Fruit fly (Drosophila melanogaster) whole organism, embryonic: Measurements from ENCODE around the gene yps.

Experiments used
- Bgb ChIP-seq: fragments of 200-800 bp; sonication (Bioruptor generic); IDR thresholded peaks from 2 replicates; pipeline ENCODE4 v1.3.6; 2022; ENCODE audit warnings: missing biosample characterization, missing genetic modification characterization; ENCODE audit not compliant: partially characterized antibody
- Blimp-1 ChIP-seq: fragments of 200-800 bp; sonication (Bioruptor generic); optimal IDR thresholded peaks from 3 replicates; lab custom pipeline; 2018; ENCODE audit warnings: missing biosample characterization, missing genetic modification characterization, mild to moderate bottlenecking, moderate library complexity, missing genetic modification reagents
- CG10959 ChIP-seq: fragments of 200-800 bp; sonication (Bioruptor generic); IDR thresholded peaks from 2 replicates; pipeline ENCODE4 v1.3.6; 2022; ENCODE audit warnings: missing biosample characterization, missing genetic modification characterization
- CG12071 ChIP-seq: fragments of 200-800 bp; sonication (Bioruptor generic); optimal IDR thresholded peaks from 3 replicates; lab custom pipeline; 2018; ENCODE audit warnings: missing biosample characterization, mild to moderate bottlenecking, missing genetic modification characterization
- CG13123 ChIP-seq: fragments of 200-800 bp; sonication (Bioruptor generic); optimal IDR thresholded peaks from 2 replicates; lab custom pipeline; 2016; ENCODE audit warnings: missing biosample characterization, missing genetic modification characterization
- CG1603 ChIP-seq: fragments of 200-800 bp; sonication (Bioruptor generic); optimal IDR thresholded peaks from 2 replicates; lab custom pipeline; 2019; ENCODE audit warnings: missing biosample characterization, mild to moderate bottlenecking, missing genetic modification characterization, moderate library complexity
- CG1647 ChIP-seq: fragments of 200-800 bp; sonication (Bioruptor generic); optimal IDR thresholded peaks from 3 replicates; lab custom pipeline; 2016; ENCODE audit warnings: missing biosample characterization, missing genetic modification characterization
- CG18619 ChIP-seq: fragments of 200-800 bp; sonication (Bioruptor generic); optimal IDR thresholded peaks from 3 replicates; lab custom pipeline; 2017; ENCODE audit warnings: missing biosample characterization, mild to moderate bottlenecking, missing genetic modification characterization
- CG30431 ChIP-seq: fragments of 200-800 bp; sonication (Bioruptor generic); optimal IDR thresholded peaks from 2 replicates; lab custom pipeline; 2017; ENCODE audit warnings: missing biosample characterization, missing genetic modification characterization
- CG43689 ChIP-seq: fragments of 200-800 bp; sonication (Bioruptor generic); IDR thresholded peaks from 2 replicates; pipeline ENCODE4 v1.3.6; 2022; ENCODE audit warnings: missing biosample characterization, missing genetic modification characterization
- CG4820 ChIP-seq: fragments of 200-800 bp; sonication (Bioruptor generic); optimal IDR thresholded peaks from 3 replicates; lab custom pipeline; 2016; ENCODE audit warnings: missing biosample characterization, missing genetic modification characterization
- CG6254 ChIP-seq: fragments of 200-800 bp; sonication (Bioruptor generic); optimal IDR thresholded peaks from 3 replicates; lab custom pipeline; 2017; ENCODE audit warnings: mild to moderate bottlenecking, missing biosample characterization, missing genetic modification reagents, missing genetic modification characterization
- CG7357 ChIP-seq: fragments of 200-800 bp; sonication (Bioruptor generic); IDR thresholded peaks from 3 replicates; pipeline ENCODE4 v1.3.6; 2022; ENCODE audit warnings: missing biosample characterization, missing genetic modification characterization
- CG8478 ChIP-seq: fragments of >200 bp; optimal IDR thresholded peaks from 2 replicates; lab custom pipeline; 2018
- CG8944 ChIP-seq: fragments of 200-800 bp; sonication (Bioruptor generic); optimal IDR thresholded peaks from 3 replicates; lab custom pipeline; 2016; ENCODE audit warnings: missing biosample characterization, missing genetic modification characterization
- CG9727 ChIP-seq: fragments of 200-800 bp; sonication (Bioruptor generic); optimal IDR thresholded peaks from 3 replicates; lab custom pipeline; 2017; ENCODE audit warnings: missing biosample characterization, mild to moderate bottlenecking, missing genetic modification characterization
- CG9817 ChIP-seq: fragments of 200-800 bp; sonication (Bioruptor generic); optimal IDR thresholded peaks from 2 replicates; lab custom pipeline; 2018; ENCODE audit warnings: missing biosample characterization, mild to moderate bottlenecking, missing genetic modification characterization, moderate library complexity
- E2f1 ChIP-seq: fragments of 200-800 bp; sonication (Bioruptor generic); IDR thresholded peaks from 2 replicates; pipeline ENCODE4 v1.3.6; 2022; ENCODE audit warnings: missing biosample characterization, missing genetic modification characterization
- E2f2 ChIP-seq: fragments of 200-800 bp; sonication (Bioruptor generic); IDR thresholded peaks from 2 replicates; pipeline ENCODE4 v1.3.6; 2022; ENCODE audit warnings: missing biosample characterization, missing genetic modification characterization
- Eip74EF ChIP-seq, 2 experiments: fragments of 200-800 bp in 1 of 2; fragments of >200 bp in 1 of 2; sonication (Bioruptor generic) in 1 of 2; optimal IDR thresholded peaks; 2 replicates each; lab custom pipeline; 2017 to 2019; ENCODE audit warnings: missing biosample characterization in 2 of 2, missing genetic modification characterization in 2 of 2, mild to moderate bottlenecking in 1 of 2, moderate library complexity in 1 of 2
- Ets65A ChIP-seq: fragments of 200-800 bp; sonication (Bioruptor generic); peaks from one replicate; lab custom pipeline; 2016; ENCODE audit warnings: missing biosample characterization, missing genetic modification characterization
- HLH3B ChIP-seq: fragments of 200-800 bp; sonication (Bioruptor generic); IDR thresholded peaks from 2 replicates; pipeline ENCODE4 v1.3.6; 2022; ENCODE audit warnings: missing biosample characterization, missing genetic modification characterization
- Hr3 ChIP-seq: fragments of 200-800 bp; sonication (Bioruptor generic); optimal IDR thresholded peaks from 3 replicates; lab custom pipeline; 2016; ENCODE audit warnings: missing biosample characterization, missing genetic modification characterization
- Jarid2 ChIP-seq: fragments of 200-800 bp; sonication (Bioruptor generic); optimal IDR thresholded peaks from 3 replicates; lab custom pipeline; 2017; ENCODE audit warnings: mild to moderate bottlenecking, missing biosample characterization, missing genetic modification reagents, missing genetic modification characterization
- Mad ChIP-seq: fragments of 200-800 bp; sonication (Bioruptor generic); optimal IDR thresholded peaks from 2 replicates; lab custom pipeline; 2016; ENCODE audit warnings: missing biosample characterization, missing genetic modification characterization
- Max ChIP-seq: fragments of 200-800 bp; sonication (Bioruptor generic); optimal IDR thresholded peaks from 2 replicates; lab custom pipeline; 2016; ENCODE audit warnings: missing biosample characterization, mild to moderate bottlenecking, missing genetic modification characterization
- Sox100B ChIP-seq: fragments of 200-800 bp; sonication (Bioruptor generic); optimal IDR thresholded peaks from 3 replicates; lab custom pipeline; 2018; ENCODE audit warnings: missing biosample characterization, mild to moderate bottlenecking, missing genetic modification characterization
- Stat92E ChIP-seq, 3 experiments: fragments of >200 bp in 2 of 3; fragments of 200-800 bp in 1 of 3; sonication (Bioruptor generic) in 1 of 3; optimal IDR thresholded peaks; 2 replicates each; lab custom pipeline; 2017 to 2019; ENCODE audit warnings: missing biosample characterization in 3 of 3, missing genetic modification characterization in 3 of 3, mild to moderate bottlenecking in 1 of 3, moderate library complexity in 1 of 3
- Taf1 ChIP-seq: fragments of 200-800 bp; sonication (Bioruptor generic); IDR thresholded peaks from 2 replicates; pipeline ENCODE4 v1.3.6; 2022; ENCODE audit warnings: missing biosample characterization, missing genetic modification characterization
- Usf ChIP-seq: fragments of 200-800 bp; sonication (Bioruptor generic); optimal IDR thresholded peaks from 2 replicates; lab custom pipeline; 2017; ENCODE audit warnings: missing genotype, missing biosample characterization, missing genetic modification characterization
- amos ChIP-seq: fragments of 200-800 bp; sonication (Bioruptor generic); IDR thresholded peaks from 2 replicates; pipeline ENCODE4 v1.3.6; 2022; ENCODE audit warnings: missing biosample characterization, missing genetic modification characterization; ENCODE audit not compliant: partially characterized antibody
- bcd ChIP-seq: fragments of 200-800 bp; sonication (Bioruptor generic); optimal IDR thresholded peaks from 2 replicates; lab custom pipeline; 2017; ENCODE audit warnings: missing biosample characterization, mild to moderate bottlenecking, missing genetic modification characterization
- cad ChIP-seq: fragments of >200 bp; optimal IDR thresholded peaks from 2 replicates; lab custom pipeline; 2017; ENCODE audit warnings: missing biosample characterization, missing genetic modification characterization
- cato ChIP-seq: fragments of 200-800 bp; sonication (Bioruptor generic); optimal IDR thresholded peaks from 2 replicates; lab custom pipeline; 2016; ENCODE audit warnings: missing biosample characterization, missing genetic modification characterization, borderline replicate concordance
- dmrt11E ChIP-seq: fragments of 200-800 bp; sonication (Bioruptor generic); optimal IDR thresholded peaks from 3 replicates; lab custom pipeline; 2018; ENCODE audit warnings: missing biosample characterization, mild to moderate bottlenecking, missing genetic modification characterization, moderate library complexity
- ems ChIP-seq: fragments of 200-800 bp; sonication (Bioruptor generic); optimal IDR thresholded peaks from 3 replicates; lab custom pipeline; 2016; ENCODE audit warnings: missing biosample characterization, missing genetic modification characterization
- eve ChIP-seq, 2 experiments: fragments of >200 bp; optimal IDR thresholded peaks; 2 replicates each; lab custom pipeline; 2017; ENCODE audit warnings: missing biosample characterization in 2 of 2, missing genetic modification characterization in 2 of 2
- fd64A ChIP-seq: fragments of 200-800 bp; sonication (Bioruptor generic); optimal IDR thresholded peaks from 3 replicates; lab custom pipeline; 2018; ENCODE audit warnings: missing biosample characterization, mild to moderate bottlenecking, missing genetic modification characterization
- gro ChIP-seq: fragments of 200-800 bp; sonication (Bioruptor generic); optimal IDR thresholded peaks from 2 replicates; lab custom pipeline; 2016; ENCODE audit warnings: missing biosample characterization, missing genetic modification characterization
- ham ChIP-seq: fragments of 200-800 bp; sonication (Bioruptor generic); IDR thresholded peaks from 2 replicates; pipeline ENCODE4 v1.3.6; 2022; ENCODE audit warnings: missing biosample characterization, missing genetic modification characterization
- lbe ChIP-seq: fragments of 200-800 bp; sonication (Bioruptor generic); optimal IDR thresholded peaks from 2 replicates; lab custom pipeline; 2016; ENCODE audit warnings: missing biosample characterization, mild to moderate bottlenecking, missing genetic modification characterization
- pnt ChIP-seq: fragments of 200-800 bp; sonication (Bioruptor generic); optimal IDR thresholded peaks from 3 replicates; lab custom pipeline; 2016; ENCODE audit warnings: missing biosample characterization, missing genetic modification characterization
- prd ChIP-seq, 3 experiments: fragments of >200 bp in 2 of 3; fragments of 200-800 bp in 1 of 3; sonication (Bioruptor generic) in 1 of 3; optimal IDR thresholded peaks in 2 of 3; IDR thresholded peaks in 1 of 3; 2 replicates in 2 of 3; 3 replicates in 1 of 3; pipeline versions ENCODE4 v1.3.6 to Lab custom; 2017 to 2022; ENCODE audit warnings: missing biosample characterization in 1 of 3, missing genetic modification characterization in 1 of 3
- run ChIP-seq: fragments of 200-800 bp; sonication (Bioruptor generic); optimal IDR thresholded peaks from 3 replicates; lab custom pipeline; 2018; ENCODE audit warnings: missing biosample characterization, mild to moderate bottlenecking, missing genetic modification characterization
- sens-2 ChIP-seq: fragments of 200-800 bp; sonication (Bioruptor generic); IDR thresholded peaks from 2 replicates; pipeline ENCODE4 v1.3.6; 2022; ENCODE audit warnings: missing biosample characterization, missing genetic modification characterization
- seq ChIP-seq: fragments of 200-800 bp; sonication (Bioruptor generic); IDR thresholded peaks from 2 replicates; pipeline ENCODE4 v1.3.6; 2022; ENCODE audit warnings: missing biosample characterization, missing genetic modification characterization
- shn ChIP-seq: fragments of 200-800 bp; sonication (Bioruptor generic); optimal IDR thresholded peaks from 3 replicates; lab custom pipeline; 2016; ENCODE audit warnings: missing biosample characterization, missing genetic modification characterization
- sr ChIP-seq: fragments of 200-800 bp; sonication (Bioruptor generic); IDR thresholded peaks from 3 replicates; pipeline ENCODE4 v1.3.6; 2022; ENCODE audit warnings: missing biosample characterization, missing genetic modification characterization
- unpg ChIP-seq: fragments of 200-800 bp; sonication (Bioruptor generic); optimal IDR thresholded peaks from 3 replicates; lab custom pipeline; 2018; ENCODE audit warnings: missing biosample characterization, mild to moderate bottlenecking, missing genetic modification characterization, moderate library complexity
- zen ChIP-seq: fragments of 200-800 bp; sonication (Bioruptor generic); optimal IDR thresholded peaks from 3 replicates; lab custom pipeline; 2018; ENCODE audit warnings: missing biosample characterization, mild to moderate bottlenecking, missing genetic modification characterization, moderate library complexity
- zfh2 ChIP-seq: fragments of 200-800 bp; sonication (Bioruptor generic); optimal IDR thresholded peaks from 2 replicates; lab custom pipeline; 2016; ENCODE audit warnings: missing biosample characterization, missing genetic modification characterization

The yps gene

dm6 chr3L:12139232-12139698 is 14.3 kb upstream of the yps start (continued):
- TF ChIP-seq CG43689 (GFP tag; lab: Robert Waterston, UW) (no peak), CG8944 (GFP tag; lab: Kevin White, UChicago) (peak; percentile 41), run (peak; percentile 41), CG9817 (tag; lab: Kevin White, UChicago) (peak; percentile 70), CG18619 (GFP tag; lab: Kevin White, UChicago) (peak; percentile 46), Taf1 (GFP tag; lab: Robert Waterston, UW) (no peak), bcd (peak; percentile 47), CG4820 (peak; percentile 28), CG12071 (GFP tag; lab: Kevin White, UChicago) (no peak), Stat92E (GFP tag; optimal IDR thresholded peaks at IDR 0.05; lab: Kevin White, UChicago) (no peak), eve (GFP tag; optimal IDR thresholded peaks at IDR 0.05; lab: Kevin White, UChicago) (no peak), ham (GFP tag; lab: Robert Waterston, UW) (no peak), HLH3B (GFP tag; lab: Robert Waterston, UW) (no peak), CG9727 (GFP tag; lab: Kevin White, UChicago) (peak; percentile 44), CG10959 (GFP tag; lab: Robert Waterston, UW) (no peak), Bgb (GFP tag; lab: Robert Waterston, UW) (no peak), Eip74EF (GFP tag; optimal IDR thresholded peaks at IDR 0.05; lab: Kevin White, UChicago) (peak in 1 of 2 experiments; percentile 5), CG30431 (GFP tag; lab: Kevin White, UChicago) (no peak), CG7357 (GFP tag; lab: Robert Waterston, UW) (no peak), amos (no peak), Hr3 (GFP tag; lab: Kevin White, UChicago) (peak; percentile 16), zfh2 (GFP tag; lab: Kevin White, UChicago) (peak; percentile 54), cato (GFP tag; lab: Kevin White, UChicago) (no peak), Blimp-1 (GFP tag; lab: Kevin White, UChicago) (no peak), Jarid2 (GFP tag; lab: Kevin White, UChicago) (no peak), E2f2 (GFP tag; lab: Robert Waterston, UW) (no peak), dmrt11E (tag; lab: Kevin White, UChicago) (no peak), CG13123 (GFP tag; lab: Kevin White, UChicago) (no peak), sr (GFP tag; lab: Robert Waterston, UW) (no peak), Sox100B (GFP tag; lab: Kevin White, UChicago) (peak; percentile 60), lbe (GFP tag; lab: Kevin White, UChicago) (peak; percentile 10), CG8478 (lab: Kevin White, UChicago) (no peak), pnt (peak; percentile 53), CG6254 (GFP tag; lab: Kevin White, UChicago) (no peak), cad (GFP tag; lab: Kevin White, UChicago) (no peak), unpg (GFP tag; lab: Kevin White, UChicago) (peak; percentile 51), gro (peak; percentile 56), fd64A (GFP tag; lab: Kevin White, UChicago) (no peak), Mad (GFP tag; lab: Kevin White, UChicago) (no peak), E2f1 (no peak; the same call in 1 of the 2 replicates), sens-2 (GFP tag; lab: Robert Waterston, UW) (no peak), shn (GFP tag; lab: Kevin White, UChicago) (peak; percentile 62), ems (GFP tag; lab: Kevin White, UChicago) (peak; percentile 53), Max (GFP tag; lab: Kevin White, UChicago) (no peak), seq (peak; percentile 56), zen (tag; lab: Kevin White, UChicago) (no peak), CG1647 (GFP tag; lab: Kevin White, UChicago) (peak; percentile 7), CG1603 (tag; lab: Kevin White, UChicago) (no peak), Ets65A (GFP tag; lab: Kevin White, UChicago) (peak; percentile 91), prd (optimal IDR thresholded peaks at IDR 0.05; lab: Kevin White, UChicago) (no peak), prd (GFP tag; IDR thresholded peaks at IDR 0.05; lab: Robert Waterston, UW) (peak; percentile 56), Usf (GFP tag; lab: Kevin White, UChicago) (no peak)
